Fruit fly (Drosophila melanogaster) whole organism, prepupa: ENCODE measurements around the gene UbcE2H.

Source experiments
- CG6276 ChIP-seq: fragments of 200-800 bp; sonication (Bioruptor generic); optimal IDR thresholded peaks from 2 replicates; lab custom pipeline; 2017; ENCODE audit warnings: missing biosample characterization, mild to moderate bottlenecking, missing genetic modification characterization
- CG7368 ChIP-seq: fragments of 200-800 bp; sonication (Bioruptor generic); optimal IDR thresholded peaks from 3 replicates; lab custom pipeline; 2016; ENCODE audit warnings: missing biosample characterization, missing genetic modification characterization
- CG8632 ChIP-seq: fragments of 200-800 bp; sonication (Bioruptor generic); optimal IDR thresholded peaks from 3 replicates; lab custom pipeline; 2016; ENCODE audit warnings: missing biosample characterization, missing genetic modification characterization
- CG9139 ChIP-seq: fragments of 200-800 bp; sonication (Bioruptor generic); optimal IDR thresholded peaks from 3 replicates; lab custom pipeline; 2017; ENCODE audit warnings: missing biosample characterization, mild to moderate bottlenecking, missing genetic modification characterization
- Ets96B ChIP-seq: fragments of 200-800 bp; optimal IDR thresholded peaks from 2 replicates; lab custom pipeline; 2019; ENCODE audit warnings: missing biosample characterization, mild to moderate bottlenecking, missing genetic modification characterization, moderate library complexity
- Gug ChIP-seq: fragments of 200-800 bp; sonication (Bioruptor generic); IDR thresholded peaks from 2 replicates; pipeline ENCODE4 v1.3.6; 2022; ENCODE audit warnings: missing biosample characterization, missing genetic modification characterization
- Lpt ChIP-seq: fragments of 200-800 bp; sonication (Bioruptor generic); optimal IDR thresholded peaks from 3 replicates; lab custom pipeline; 2016; ENCODE audit warnings: missing biosample characterization, missing genetic modification characterization
- Met ChIP-seq: fragments of 200-800 bp; sonication (Bioruptor generic); optimal IDR thresholded peaks from 3 replicates; lab custom pipeline; 2016; ENCODE audit warnings: missing biosample characterization, missing genetic modification characterization
- fd85E ChIP-seq: fragments of 200-800 bp; sonication (Bioruptor generic); optimal IDR thresholded peaks from 3 replicates; lab custom pipeline; 2016; ENCODE audit warnings: missing biosample characterization, missing genetic modification characterization
- salr ChIP-seq, 2 experiments: fragments of 200-800 bp; sonication (Bioruptor generic); optimal IDR thresholded peaks; 3 replicates each; lab custom pipeline; 2016 to 2018; ENCODE audit warnings: missing biosample characterization in 2 of 2, missing genetic modification characterization in 2 of 2, mild to moderate bottlenecking in 1 of 2

DNA sequence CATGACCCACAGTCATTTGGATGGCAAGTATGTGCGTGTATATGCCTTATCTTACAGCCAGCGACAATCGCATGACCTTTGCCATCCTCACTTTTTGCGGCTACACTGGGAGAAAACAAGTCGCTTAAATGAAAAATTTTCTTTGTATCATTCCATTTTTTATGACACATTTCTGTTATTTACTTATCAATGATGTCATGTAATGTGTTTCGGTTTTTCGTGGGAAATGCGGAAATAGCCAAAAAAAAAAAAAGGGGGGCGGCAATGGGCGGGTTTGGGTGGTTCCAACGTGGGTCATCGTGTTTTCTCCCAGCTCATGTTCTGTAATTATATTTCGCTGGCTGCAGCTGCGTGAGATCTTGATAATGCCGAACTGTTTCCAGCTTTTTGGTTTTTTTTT, 13.7 kb downstream of the UbcE2H start:
- TF ChIP-seq CG9139 (GFP tag; lab: Kevin White, UChicago) (no peak), fd85E (GFP tag; lab: Kevin White, UChicago) (no peak), CG6276 (GFP tag; lab: Kevin White, UChicago) (no peak), Met (GFP tag; lab: Kevin White, UChicago) (no peak), Gug (GFP tag; lab: Robert Waterston, UW) (no peak), salr (GFP tag; optimal IDR thresholded peaks at IDR 0.05; lab: Kevin White, UChicago) (no peak), Lpt (GFP tag; lab: Kevin White, UChicago) (no peak), CG7368 (GFP tag; lab: Kevin White, UChicago) (no peak), Ets96B (no peak), CG8632 (GFP tag; lab: Kevin White, UChicago) (no peak)
